Worm (Caenorhabditis elegans): ENCODE measurements around the gene srh-185.

ce11 chrV:3069101-3069500 is 3.1 kb downstream of the srh-185 start, which contains the start of gene str-40:
- TF ChIP-seq aptf-2 (GFP tag; conservative IDR thresholded peaks at IDR 0.05) (no peak), D2030.7 (GFP tag; IDR thresholded peaks at IDR 0.05) (no peak), hrde-1 (tag; optimal IDR thresholded peaks at IDR 0.05; ENCODE audit: borderline replicate concordance) (no peak), B0019.2 (GFP tag; conservative IDR thresholded peaks at IDR 0.05) (no peak)

Measured in whole organism, young adult.